Fruit fly (Drosophila melanogaster): ENCODE measurements around the gene Cpr66D.

Gene Cpr66D

DNA sequence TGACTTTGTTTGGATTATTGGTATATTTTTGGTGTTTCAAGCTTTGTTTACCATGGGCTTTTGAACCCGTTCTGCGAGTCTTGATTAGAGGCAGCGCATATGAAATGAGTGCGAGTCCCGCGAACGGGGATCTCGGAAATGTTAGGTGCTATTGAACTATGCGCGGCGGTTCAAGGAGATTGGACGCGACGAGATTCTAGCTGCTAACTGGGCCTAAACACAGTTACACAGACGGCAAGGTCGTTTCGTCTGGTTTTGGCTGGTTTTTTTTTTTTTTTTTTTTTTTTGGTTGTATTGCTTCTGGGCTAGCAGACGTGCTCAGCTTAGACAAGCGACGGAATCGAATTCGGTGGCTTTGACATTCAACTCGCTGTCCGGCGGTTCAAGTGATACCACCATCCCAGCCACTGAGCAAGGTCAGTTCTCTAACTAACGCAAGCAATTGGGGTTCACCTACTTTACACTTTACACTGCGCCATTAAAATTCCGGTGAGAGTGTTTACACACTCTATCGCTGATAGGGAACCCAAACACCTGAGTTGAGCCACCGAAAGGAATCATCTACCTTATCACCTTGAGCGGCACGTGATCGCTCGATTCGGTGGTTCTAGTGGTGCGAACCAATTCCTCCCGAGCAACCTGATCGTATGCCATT is 41.8 kb downstream of the Cpr66D start:
- TF ChIP-seq ovo (GFP tag; optimal IDR thresholded peaks at IDR 0.05), result no peak

DNA sequence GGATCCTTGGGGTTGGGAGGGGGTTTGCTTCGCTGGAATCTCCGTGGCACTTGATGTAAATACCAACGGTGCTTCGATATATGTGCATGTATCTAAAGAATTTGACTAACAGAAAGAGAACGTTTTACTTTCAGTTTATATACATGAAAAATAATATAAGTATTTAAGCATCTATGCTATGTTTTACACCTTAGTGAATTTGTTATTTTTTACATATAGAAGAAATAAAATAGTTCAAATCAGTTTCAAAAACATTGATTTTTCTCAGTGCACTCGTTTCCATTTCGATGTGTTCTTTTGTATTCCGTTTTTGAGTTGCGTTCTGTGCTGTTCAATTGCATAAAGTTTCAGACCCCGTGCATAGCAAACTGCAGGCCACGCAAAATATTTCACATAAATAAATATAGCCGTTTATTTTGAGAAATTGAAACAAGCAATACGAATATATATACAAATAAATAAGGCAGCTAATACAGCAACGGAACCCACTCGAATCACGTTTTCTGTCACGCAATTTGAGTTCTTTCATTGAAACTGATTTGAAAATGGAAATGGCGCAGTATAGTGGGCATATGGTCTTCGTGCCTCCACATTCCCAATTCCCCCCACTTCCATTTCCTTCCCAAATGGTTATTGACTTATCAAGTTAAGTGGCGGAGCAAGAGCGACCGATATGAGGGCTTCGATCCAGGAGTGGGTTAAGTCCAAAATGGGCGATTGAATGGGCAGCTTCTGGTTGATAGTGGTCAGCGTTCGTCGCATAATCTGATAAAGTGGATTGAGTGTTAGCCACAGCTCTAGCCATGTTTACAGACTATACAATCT is 42.5 kb downstream of the Cpr66D start:
- TF ChIP-seq kay (GFP tag; ENCODE audit: borderline replicate concordance), result peak; percentile 76
- TF ChIP-seq ovo (GFP tag; optimal IDR thresholded peaks at IDR 0.05), result no peak
- no peak for TF ChIP-seq CG12768 (GFP tag; optimal IDR thresholded peaks at IDR 0.05)
- TF ChIP-seq bab1 (GFP tag; optimal IDR thresholded peaks at IDR 0.05), result peak; percentile 11
- TF ChIP-seq tj (GFP tag; optimal IDR thresholded peaks at IDR 0.05), result peak; percentile 81
- peak; percentile 38 for TF ChIP-seq CG14711 (tag; optimal IDR thresholded peaks at IDR 0.05)
- no peak for TF ChIP-seq toe (GFP tag; optimal IDR thresholded peaks at IDR 0.05)
- TF ChIP-seq CG11617 (GFP tag; optimal IDR thresholded peaks at IDR 0.05), result peak; percentile 27
- TF ChIP-seq CG1620 (GFP tag; optimal IDR thresholded peaks at IDR 0.05), result no peak
- TF ChIP-seq pad (GFP tag; optimal IDR thresholded peaks at IDR 0.05), result no peak
- no peak for TF ChIP-seq Hr96 (GFP tag; optimal IDR thresholded peaks at IDR 0.05)
- no peak for TF ChIP-seq CG7045 (GFP tag; optimal IDR thresholded peaks at IDR 0.05)
- no peak for TF ChIP-seq cnc (optimal IDR thresholded peaks at IDR 0.05)
- TF ChIP-seq CG33017 (tag; optimal IDR thresholded peaks at IDR 0.05), result no peak
- no peak for TF ChIP-seq Clk (GFP tag; optimal IDR thresholded peaks at IDR 0.05)
- peak; percentile 7 for TF ChIP-seq Mnt (GFP tag; optimal IDR thresholded peaks at IDR 0.05)
- peak; percentile 13 for TF ChIP-seq CG7101 (tag; optimal IDR thresholded peaks at IDR 0.05)
- peak; percentile 52 for TF ChIP-seq Crg-1 (GFP tag; optimal IDR thresholded peaks at IDR 0.05)
- peak; percentile 55 for TF ChIP-seq cic (GFP tag; optimal IDR thresholded peaks at IDR 0.05)
- TF ChIP-seq CG5204 (GFP tag; optimal IDR thresholded peaks at IDR 0.05), result no peak

DNA sequence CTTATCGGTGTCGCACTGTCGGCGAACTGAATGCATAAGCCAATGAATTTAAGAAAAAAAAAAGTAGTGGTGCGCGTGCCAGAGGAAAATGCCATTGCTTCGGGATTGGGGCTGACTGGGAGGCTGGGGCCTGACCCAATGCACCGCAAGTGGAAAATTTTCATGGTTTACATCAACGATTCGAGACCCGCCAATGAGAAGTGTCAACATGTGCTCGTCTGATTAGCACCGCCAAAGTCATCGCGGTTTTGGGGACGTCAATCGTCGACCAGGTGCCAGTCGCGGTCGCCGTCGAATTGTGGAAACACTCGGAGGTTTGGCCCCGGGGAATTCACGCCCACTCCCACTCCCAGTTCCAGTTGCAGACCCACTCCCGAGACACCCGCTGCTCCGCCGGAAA is 43.5 kb downstream of the Cpr66D start:
- no peak for TF ChIP-seq CG12768 (GFP tag; optimal IDR thresholded peaks at IDR 0.05)
- TF ChIP-seq CG7101 (tag; optimal IDR thresholded peaks at IDR 0.05), result no peak
- no peak for TF ChIP-seq cic (GFP tag; optimal IDR thresholded peaks at IDR 0.05)
- no peak for TF ChIP-seq CG5204 (GFP tag; optimal IDR thresholded peaks at IDR 0.05)
- TF ChIP-seq pad (GFP tag; optimal IDR thresholded peaks at IDR 0.05), result no peak
- TF ChIP-seq bab1 (GFP tag; optimal IDR thresholded peaks at IDR 0.05), result no peak
- no peak for TF ChIP-seq Mnt (GFP tag; optimal IDR thresholded peaks at IDR 0.05)
- no peak for TF ChIP-seq kay (GFP tag; ENCODE audit: borderline replicate concordance)
- no peak for TF ChIP-seq Hr96 (GFP tag; optimal IDR thresholded peaks at IDR 0.05)
- TF ChIP-seq CG11617 (GFP tag; optimal IDR thresholded peaks at IDR 0.05), result no peak
- TF ChIP-seq CG1620 (GFP tag; optimal IDR thresholded peaks at IDR 0.05), result no peak

DNA sequence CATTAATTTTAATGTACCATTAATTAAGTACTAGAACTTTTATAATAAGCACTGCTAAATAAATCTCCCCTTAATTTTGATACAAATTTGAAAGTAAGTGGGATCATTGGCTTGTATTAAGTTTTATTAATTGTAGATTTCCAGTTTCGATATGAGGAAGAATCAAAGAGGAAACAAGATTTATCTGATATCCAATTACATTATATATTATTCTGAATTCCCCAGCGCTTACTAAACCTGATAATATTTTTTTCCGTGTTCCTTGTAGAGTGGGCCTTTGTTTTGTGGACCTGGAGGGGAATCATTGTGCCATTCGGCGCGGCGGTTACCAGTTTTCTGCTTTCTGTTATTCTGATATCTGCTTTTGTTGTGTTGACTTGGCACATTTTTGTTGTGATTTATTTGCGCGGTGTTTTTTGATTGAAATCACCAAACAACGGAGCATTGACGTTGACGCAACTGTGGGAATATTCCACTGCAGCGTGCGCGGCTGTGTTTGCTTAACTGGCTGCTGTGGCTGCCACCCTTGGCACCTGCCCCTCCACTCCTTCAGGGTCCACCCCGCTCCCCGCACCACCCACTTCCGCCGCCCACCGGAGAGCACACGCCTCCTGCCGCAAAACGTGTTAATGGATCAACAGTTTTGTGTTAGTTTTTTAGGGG is 44.3 kb downstream of the Cpr66D start:
- TF ChIP-seq bab1 (GFP tag; optimal IDR thresholded peaks at IDR 0.05), result no peak
- no peak for TF ChIP-seq Mnt (GFP tag; optimal IDR thresholded peaks at IDR 0.05)
- no peak for TF ChIP-seq Crg-1 (GFP tag; optimal IDR thresholded peaks at IDR 0.05)
- TF ChIP-seq ovo (GFP tag; optimal IDR thresholded peaks at IDR 0.05), result peak; percentile 65
- TF ChIP-seq tj (GFP tag; optimal IDR thresholded peaks at IDR 0.05), result peak; percentile 67
- TF ChIP-seq Hr96 (GFP tag; optimal IDR thresholded peaks at IDR 0.05), result no peak

DNA sequence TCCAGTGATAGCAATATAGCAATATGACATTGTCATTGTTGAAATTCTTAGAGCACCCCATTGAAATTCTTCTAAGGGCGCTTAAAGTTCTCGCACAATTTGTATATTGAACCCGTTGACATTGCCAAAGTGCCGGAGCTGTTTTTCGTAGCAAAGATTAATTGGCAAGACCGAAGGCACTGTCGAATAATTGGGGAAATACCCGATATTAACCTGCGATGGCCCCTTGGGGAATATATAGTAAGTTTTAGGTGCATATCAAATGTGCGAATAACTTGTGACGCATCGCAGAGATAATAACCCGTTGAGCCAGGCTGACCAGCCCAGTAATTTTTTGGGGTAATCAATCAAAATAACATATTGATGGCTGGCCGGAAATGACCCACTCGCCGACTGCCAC is 46.4 kb downstream of the Cpr66D start:
- no peak for TF ChIP-seq CG1620 (GFP tag; optimal IDR thresholded peaks at IDR 0.05)
- no peak for TF ChIP-seq kay (GFP tag; ENCODE audit: borderline replicate concordance)
- TF ChIP-seq toe (GFP tag; optimal IDR thresholded peaks at IDR 0.05), result no peak
- TF ChIP-seq CG7045 (GFP tag; optimal IDR thresholded peaks at IDR 0.05), result no peak
- TF ChIP-seq CG12768 (GFP tag; optimal IDR thresholded peaks at IDR 0.05), result no peak
- TF ChIP-seq CG7101 (tag; optimal IDR thresholded peaks at IDR 0.05), result no peak
- TF ChIP-seq CG33017 (tag; optimal IDR thresholded peaks at IDR 0.05), result no peak
- TF ChIP-seq bab1 (GFP tag; optimal IDR thresholded peaks at IDR 0.05), result no peak
- TF ChIP-seq Crg-1 (GFP tag; optimal IDR thresholded peaks at IDR 0.05), result no peak
- no peak for TF ChIP-seq ovo (GFP tag; optimal IDR thresholded peaks at IDR 0.05)

DNA sequence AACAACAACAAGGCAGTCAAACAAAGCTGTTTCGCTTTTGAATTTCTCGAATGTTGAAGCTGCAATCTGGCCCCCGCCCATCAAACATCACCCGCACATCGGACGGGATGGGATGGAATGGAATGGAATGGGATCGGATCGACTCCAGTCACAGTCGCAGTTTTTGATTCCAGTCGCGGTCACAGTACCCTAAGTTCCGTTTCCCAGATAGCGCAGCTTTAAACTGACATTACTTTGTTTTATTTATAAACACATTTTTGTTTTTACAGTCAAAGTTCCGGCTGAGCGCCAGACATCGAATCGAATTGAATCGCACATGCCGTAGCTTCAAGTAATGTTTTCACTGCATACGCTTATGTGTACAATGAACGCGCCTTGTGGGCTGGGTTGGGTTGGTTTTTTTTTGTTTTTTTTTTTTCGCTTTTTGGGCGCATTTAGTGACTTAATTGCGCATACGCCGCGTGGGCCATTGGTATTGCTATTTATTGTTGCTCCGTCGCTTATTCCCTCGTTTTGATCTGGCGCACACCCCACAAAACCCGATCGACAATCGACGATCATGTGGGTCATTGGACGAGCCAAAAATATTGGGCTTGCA is 48.6 kb downstream of the Cpr66D start:
- no peak for TF ChIP-seq Hr96 (GFP tag; optimal IDR thresholded peaks at IDR 0.05)
- TF ChIP-seq toe (GFP tag; optimal IDR thresholded peaks at IDR 0.05), result no peak
- no peak for TF ChIP-seq ovo (GFP tag; optimal IDR thresholded peaks at IDR 0.05)
- peak; percentile 12 for TF ChIP-seq bab1 (GFP tag; optimal IDR thresholded peaks at IDR 0.05)
- TF ChIP-seq Crg-1 (GFP tag; optimal IDR thresholded peaks at IDR 0.05), result no peak
- TF ChIP-seq CG33017 (tag; optimal IDR thresholded peaks at IDR 0.05), result no peak
- no peak for TF ChIP-seq CG14711 (tag; optimal IDR thresholded peaks at IDR 0.05)

Measured in whole organism, adult.